Worm (Caenorhabditis elegans): ENCODE measurements around the gene srw-139.

DNA sequence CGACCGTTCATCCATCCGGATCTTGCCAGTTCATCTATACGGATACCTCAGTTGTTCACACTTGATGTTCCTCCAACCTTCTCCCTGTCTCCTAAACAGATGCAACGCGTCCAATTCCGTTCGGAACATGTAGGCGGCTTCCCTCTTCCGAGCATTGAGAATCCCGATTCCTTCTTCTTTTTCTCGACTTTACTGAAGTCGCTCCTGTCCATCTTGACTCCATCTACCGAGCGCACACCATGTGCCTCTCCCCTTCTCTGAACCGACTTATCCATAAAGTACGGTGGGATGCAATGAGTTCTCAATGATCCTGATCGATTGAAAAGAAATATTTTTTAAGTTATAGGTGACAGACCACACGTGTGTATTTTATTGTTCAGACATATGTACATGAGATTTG, 6.9 kb upstream of the srw-139 start:
- TF ChIP-seq nhr-11 (tag; optimal IDR thresholded peaks at IDR 0.05) (no peak), nfya-1 (tag; optimal IDR thresholded peaks at IDR 0.05; ENCODE audit: insufficient read depth) (no peak), snpc-4 (tag; optimal IDR thresholded peaks at IDR 0.05) (no peak), nhr-77 (tag; optimal IDR thresholded peaks at IDR 0.05) (no peak), R02D3.7 (tag; optimal IDR thresholded peaks at IDR 0.05) (no peak), pqm-1 (tag; optimal IDR thresholded peaks at IDR 0.05) (no peak), tbx-2 (tag; optimal IDR thresholded peaks at IDR 0.05) (no peak)

Data from whole organism, L3 larva.